In genomic region chrV:12970575-12971160, ce11 we compare ENCODE assay signal across 3 worm cellular contexts.
TF ChIP-seq lines count a peak whose summit lies in the region.

Gene pnn-1 (plus strand): TSS chrV:12971110.

TF ChIP-seq in whole organism, L1 larva, 84 proteins besides CTCF, POLR2A, EP300 and RAD21 (continued from another document and continues in another):
- TF ChIP-seq C34B4.2 (tag; optimal IDR thresholded peaks at IDR 0.05; lab: Kevin White, UChicago) (no peak), unc-86 (tag; optimal IDR thresholded peaks at IDR 0.05; lab: Kevin White, UChicago) (no peak), ceh-82 (tag; optimal IDR thresholded peaks at IDR 0.05; lab: Kevin White, UChicago) (no peak), nhr-84 (tag; optimal IDR thresholded peaks at IDR 0.05; lab: Kevin White, UChicago) (no peak), ceh-63 (GFP tag; optimal IDR thresholded peaks at IDR 0.05; lab: Kevin White, UChicago) (no peak), nhr-76 (tag; optimal IDR thresholded peaks at IDR 0.05; lab: Kevin White, UChicago) (no peak), zip-4 (GFP tag; optimal IDR thresholded peaks at IDR 0.05; lab: Kevin White, UChicago) (no peak), hlh-4 (tag; optimal IDR thresholded peaks at IDR 0.05; lab: Kevin White, UChicago) (no peak), pax-3 (tag; optimal IDR thresholded peaks at IDR 0.05; lab: Kevin White, UChicago) (no peak), blmp-1 (tag; optimal IDR thresholded peaks at IDR 0.05; lab: Kevin White, UChicago) (peak; percentile 41), C04F5.9 (tag; optimal IDR thresholded peaks at IDR 0.05; lab: Kevin White, UChicago) (no peak), nhr-85 (tag; lab: Kevin White, UChicago) (no peak), nhr-11 (tag; optimal IDR thresholded peaks at IDR 0.05; lab: Kevin White, UChicago) (no peak), unc-98 (GFP tag; IDR thresholded peaks at IDR 0.05; lab: Robert Waterston, UW) (no peak), nhr-90 (tag; optimal IDR thresholded peaks at IDR 0.05; lab: Kevin White, UChicago; ENCODE audit: poor library complexity) (no peak), rnt-1 (tag; optimal IDR thresholded peaks at IDR 0.05; lab: Kevin White, UChicago) (no peak), mdl-1 (tag; optimal IDR thresholded peaks at IDR 0.05; lab: Kevin White, UChicago) (no peak), dsc-1 (tag; optimal IDR thresholded peaks at IDR 0.05; lab: Kevin White, UChicago) (no peak), lin-35 (GFP tag; optimal IDR thresholded peaks at IDR 0.05; lab: Kevin White, UChicago) (peak; percentile 28 to 63), ztf-11 (tag; optimal IDR thresholded peaks at IDR 0.05; lab: Kevin White, UChicago) (no peak), unc-130 (tag; optimal IDR thresholded peaks at IDR 0.05; lab: Kevin White, UChicago) (no peak), nhr-237 (tag; optimal IDR thresholded peaks at IDR 0.05; lab: Kevin White, UChicago) (no peak), swsn-7 (tag; optimal IDR thresholded peaks at IDR 0.05; lab: Kevin White, UChicago) (no peak), lin-15B (tag; optimal IDR thresholded peaks at IDR 0.05; lab: Kevin White, UChicago) (no peak), aha-1 (tag; optimal IDR thresholded peaks at IDR 0.05; lab: Kevin White, UChicago) (no peak), nhr-71 (tag; optimal IDR thresholded peaks at IDR 0.05; lab: Kevin White, UChicago) (peak; percentile 44), fkh-8 (tag; optimal IDR thresholded peaks at IDR 0.05; lab: Kevin White, UChicago) (no peak), ztf-4 (tag; optimal IDR thresholded peaks at IDR 0.05; lab: Kevin White, UChicago) (no peak), snpc-4 (tag; optimal IDR thresholded peaks at IDR 0.05; lab: Kevin White, UChicago) (no peak), zag-1 (tag; optimal IDR thresholded peaks at IDR 0.05; lab: Kevin White, UChicago) (no peak), nhr-28 (tag; optimal IDR thresholded peaks at IDR 0.05; lab: Kevin White, UChicago) (no peak), lir-3 (tag; optimal IDR thresholded peaks at IDR 0.05; lab: Kevin White, UChicago; ENCODE audit: poor library complexity) (no peak), snu-23 (GFP tag; optimal IDR thresholded peaks at IDR 0.05; lab: Kevin White, UChicago) (peak; percentile 45), dpl-1 (GFP tag; optimal IDR thresholded peaks at IDR 0.05; lab: Kevin White, UChicago) (peak; percentile 29 to 69 (median 63)), unc-30 (tag; optimal IDR thresholded peaks at IDR 0.05; lab: Kevin White, UChicago) (no peak), nhr-47 (tag; optimal IDR thresholded peaks at IDR 0.05; lab: Kevin White, UChicago) (peak; percentile 37), F16B12.6 (tag; optimal IDR thresholded peaks at IDR 0.05; lab: Kevin White, UChicago) (peak; percentile 87), elt-3 (tag; optimal IDR thresholded peaks at IDR 0.05; lab: Kevin White, UChicago) (no peak), nhr-77 (tag; optimal IDR thresholded peaks at IDR 0.05; lab: Kevin White, UChicago) (no peak), Y116A8C.19 (tag; optimal IDR thresholded peaks at IDR 0.05; lab: Kevin White, UChicago; ENCODE audit: borderline replicate concordance) (no peak), pag-3 (tag; optimal IDR thresholded peaks at IDR 0.05; lab: Kevin White, UChicago; ENCODE audit: borderline replicate concordance, insufficient read depth) (no peak), fkh-10 (GFP tag; optimal IDR thresholded peaks at IDR 0.05; lab: Kevin White, UChicago) (no peak), mef-2 (tag; optimal IDR thresholded peaks at IDR 0.05; lab: Kevin White, UChicago) (no peak), efl-3 (GFP tag; optimal IDR thresholded peaks at IDR 0.05; lab: Kevin White, UChicago) (no peak), hlh-17 (GFP tag; optimal IDR thresholded peaks at IDR 0.05; lab: Kevin White, UChicago; ENCODE audit: borderline replicate concordance) (no peak), isw-1 (GFP tag; IDR thresholded peaks at IDR 0.05; lab: Robert Waterston, UW) (no peak)

TF ChIP-seq in whole organism, L2 larva, 48 proteins besides CTCF, POLR2A, EP300 and RAD21 (continued from another document):
- TF ChIP-seq nhr-25 (tag; optimal IDR thresholded peaks at IDR 0.05; lab: Kevin White, UChicago) (peak; percentile 61), nhr-23 (tag; optimal IDR thresholded peaks at IDR 0.05; lab: Kevin White, UChicago) (no peak), lin-11 (tag; optimal IDR thresholded peaks at IDR 0.05; lab: Kevin White, UChicago) (no peak), blmp-1 (tag; optimal IDR thresholded peaks at IDR 0.05; lab: Kevin White, UChicago; ENCODE audit: insufficient read depth) (no peak), peb-1 (tag; optimal IDR thresholded peaks at IDR 0.05; lab: Kevin White, UChicago) (no peak), nhr-237 (tag; optimal IDR thresholded peaks at IDR 0.05; lab: Kevin White, UChicago) (no peak), alr-1 (tag; optimal IDR thresholded peaks at IDR 0.05; lab: Kevin White, UChicago) (no peak), ceh-82 (tag; optimal IDR thresholded peaks at IDR 0.05; lab: Kevin White, UChicago) (no peak)

TF ChIP-seq in whole organism, L4 larva, 104 proteins besides CTCF, POLR2A, EP300 and RAD21 (continued from another document):
- TF ChIP-seq mxl-2 (GFP tag; conservative IDR thresholded peaks at IDR 0.05; lab: Robert Waterston, UW) (no peak), F49E8.2 (tag; optimal IDR thresholded peaks at IDR 0.05; lab: Kevin White, UChicago; ENCODE audit: borderline replicate concordance) (no peak), nhr-111 (GFP tag; optimal IDR thresholded peaks at IDR 0.05; lab: Kevin White, UChicago) (no peak), nhr-76 (tag; optimal IDR thresholded peaks at IDR 0.05; lab: Kevin White, UChicago) (no peak), nhr-77 (tag; optimal IDR thresholded peaks at IDR 0.05; lab: Kevin White, UChicago) (no peak), attf-4 (tag; optimal IDR thresholded peaks at IDR 0.05; lab: Kevin White, UChicago) (no peak), F26F4.8 (GFP tag; conservative IDR thresholded peaks at IDR 0.05; lab: Robert Waterston, UW) (no peak), mes-2 (tag; optimal IDR thresholded peaks at IDR 0.05; lab: Kevin White, UChicago; ENCODE audit: poor library complexity, severe bottlenecking) (peak; percentile 68), ztf-7 (tag; optimal IDR thresholded peaks at IDR 0.05; lab: Kevin White, UChicago) (no peak), T20F7.1 (GFP tag; optimal IDR thresholded peaks at IDR 0.05; lab: Kevin White, UChicago) (peak; percentile 74), unc-62 (GFP tag; optimal IDR thresholded peaks at IDR 0.05 in 1 of 2; lab: Kevin White, UChicago) (no peak), unc-62 (tag; optimal IDR thresholded peaks at IDR 0.05; lab: Kevin White, UChicago) (no peak), unc-130 (GFP tag; optimal IDR thresholded peaks at IDR 0.05; lab: Kevin White, UChicago) (no peak), hmg-1.1 (GFP tag; IDR thresholded peaks at IDR 0.05; lab: Robert Waterston, UW) (no peak), nhr-6 (tag; optimal IDR thresholded peaks at IDR 0.05; lab: Kevin White, UChicago) (peak; percentile 44), egl-27 (tag; optimal IDR thresholded peaks at IDR 0.05; lab: Kevin White, UChicago) (no peak), daf-12 (tag; optimal IDR thresholded peaks at IDR 0.05; lab: Kevin White, UChicago) (no peak), ceh-28 (tag; optimal IDR thresholded peaks at IDR 0.05; lab: Kevin White, UChicago) (no peak), lin-38 (GFP tag; IDR thresholded peaks at IDR 0.05; lab: Robert Waterston, UW) (peak; percentile 75), duxl-1 (tag; optimal IDR thresholded peaks at IDR 0.05; lab: Kevin White, UChicago; ENCODE audit: poor library complexity) (no peak), zag-1 (tag; optimal IDR thresholded peaks at IDR 0.05; lab: Kevin White, UChicago) (no peak), mep-1 (tag; optimal IDR thresholded peaks at IDR 0.05; lab: Kevin White, UChicago) (peak; percentile 19), dmd-9 (GFP tag; IDR thresholded peaks at IDR 0.05; lab: Robert Waterston, UW) (no peak), lin-29 (GFP tag; IDR thresholded peaks at IDR 0.05; lab: Robert Waterston, UW) (no peak), zip-11 (GFP tag; IDR thresholded peaks at IDR 0.05; lab: Robert Waterston, UW) (no peak), ZK546.5 (tag; optimal IDR thresholded peaks at IDR 0.05; lab: Kevin White, UChicago) (no peak), sdz-12 (GFP tag; optimal IDR thresholded peaks at IDR 0.05; lab: Kevin White, UChicago) (no peak), nhr-41 (GFP tag; IDR thresholded peaks at IDR 0.05; lab: Robert Waterston, UW) (no peak), nhr-42 (GFP tag; IDR thresholded peaks at IDR 0.05; lab: Robert Waterston, UW) (no peak), vab-7 (GFP tag; IDR thresholded peaks at IDR 0.05; lab: Robert Waterston, UW) (no peak), F37D6.2 (tag; optimal IDR thresholded peaks at IDR 0.05; lab: Kevin White, UChicago) (no peak), tra-1 (GFP tag; IDR thresholded peaks at IDR 0.05; lab: Robert Waterston, UW) (no peak)
